Fruit fly (Drosophila melanogaster): ENCODE data around the gene CG10621.

CG10621 gene

DNA sequence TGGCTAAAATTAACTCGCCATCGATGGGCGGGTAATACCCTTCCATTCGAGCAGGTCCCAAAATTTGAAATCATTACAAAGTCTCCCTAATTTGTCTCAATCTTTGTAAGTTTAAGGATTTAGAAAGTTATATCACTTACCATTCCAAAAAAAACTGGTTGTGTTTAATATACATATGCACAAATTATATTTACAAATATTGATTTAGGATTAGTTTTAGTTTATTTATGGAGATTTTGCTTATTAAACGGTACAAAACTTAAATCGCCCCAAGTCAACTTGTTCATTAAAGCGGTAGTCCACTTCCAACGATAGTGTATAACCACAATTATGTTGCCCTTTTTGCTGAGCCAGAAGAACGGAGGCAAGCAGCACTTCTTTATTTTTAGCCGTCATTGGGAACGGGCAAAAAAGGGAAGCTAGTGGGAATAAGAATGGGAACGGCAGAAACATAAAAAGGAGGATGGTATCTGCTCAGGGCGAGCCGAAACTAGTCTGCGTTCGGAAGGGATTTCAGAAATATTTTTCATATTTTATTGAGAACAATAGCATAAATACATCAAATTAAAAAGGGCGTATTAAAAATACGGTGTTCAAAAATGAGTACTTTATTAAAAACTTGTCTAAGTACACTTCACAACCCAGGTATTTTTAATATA is 6.0 kb downstream of the CG10621 start (continued):
- peak; percentile 83 for TF ChIP-seq HLH106 (tag; optimal IDR thresholded peaks at IDR 0.05)
- peak; percentile 27 for TF ChIP-seq Jra (GFP tag; optimal IDR thresholded peaks at IDR 0.05)
- peak; percentile 56 for TF ChIP-seq dmrt93B (GFP tag; optimal IDR thresholded peaks at IDR 0.05)
- peak; percentile 85 for TF ChIP-seq h (GFP tag; optimal IDR thresholded peaks at IDR 0.05)
- no peak for TF ChIP-seq tai (GFP tag; optimal IDR thresholded peaks at IDR 0.05)
- TF ChIP-seq pan (optimal IDR thresholded peaks at IDR 0.05), result no peak
- no peak for TF ChIP-seq Abd-B (GFP tag; optimal IDR thresholded peaks at IDR 0.05)
- TF ChIP-seq Dfd (GFP tag; optimal IDR thresholded peaks at IDR 0.05), result no peak
- no peak for TF ChIP-seq Myc (optimal IDR thresholded peaks at IDR 0.05)
- peak; percentile 84 for TF ChIP-seq br (GFP tag; optimal IDR thresholded peaks at IDR 0.05)
- no peak for TF ChIP-seq brk (GFP tag; optimal IDR thresholded peaks at IDR 0.05)
- TF ChIP-seq jim (GFP tag; optimal IDR thresholded peaks at IDR 0.05), result no peak
- no peak for TF ChIP-seq usp (GFP tag; optimal IDR thresholded peaks at IDR 0.05)
- no peak for TF ChIP-seq Vsx2 (GFP tag; optimal IDR thresholded peaks at IDR 0.05; ENCODE audit: partially characterized antibody)
- TF ChIP-seq rgr (GFP tag; optimal IDR thresholded peaks at IDR 0.05), result peak; percentile 68
- peak; percentile 83 for TF ChIP-seq Sp1 (GFP tag; optimal IDR thresholded peaks at IDR 0.05)

DNA sequence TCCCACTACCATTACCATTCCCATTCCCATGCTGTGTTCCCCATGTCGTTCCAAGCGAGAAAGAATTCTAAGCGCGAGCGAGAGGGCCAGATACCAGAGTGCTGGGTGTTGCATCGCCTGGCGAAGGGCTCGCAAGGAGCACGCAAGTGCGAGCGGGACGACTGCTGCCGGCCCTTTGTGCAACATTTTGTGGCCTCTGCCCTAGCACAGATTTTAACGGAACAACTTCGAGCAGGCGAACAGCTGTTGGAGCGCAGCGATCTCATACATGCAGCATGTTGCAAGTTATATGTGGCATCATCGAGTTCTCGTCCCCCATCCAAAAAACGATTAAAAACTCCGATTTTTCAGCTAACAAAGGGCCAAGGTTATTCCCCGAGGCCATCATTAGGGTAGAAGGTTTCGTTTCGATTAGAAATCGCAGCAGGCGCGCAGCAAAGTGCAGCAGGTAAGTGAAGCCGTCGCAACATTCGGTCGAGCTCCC is 6.7 kb downstream of the CG10621 start:
- no peak for TF ChIP-seq N (GFP tag; optimal IDR thresholded peaks at IDR 0.05)
- TF ChIP-seq Hr78 (GFP tag; optimal IDR thresholded peaks at IDR 0.05), result no peak
- no peak for TF ChIP-seq jim (GFP tag; optimal IDR thresholded peaks at IDR 0.05)
- TF ChIP-seq CG32264 (GFP tag; optimal IDR thresholded peaks at IDR 0.05), result no peak
- peak; percentile 21 to 63 for TF ChIP-seq dl (GFP tag; optimal IDR thresholded peaks at IDR 0.05; ENCODE audit: insufficient read depth in 1 of 2, partially characterized antibody in 2 of 2)
- no peak for TF ChIP-seq Dfd (GFP tag; optimal IDR thresholded peaks at IDR 0.05)
- TF ChIP-seq pan (optimal IDR thresholded peaks at IDR 0.05), result no peak
- peak; percentile 83 for TF ChIP-seq Dif (GFP tag; optimal IDR thresholded peaks at IDR 0.05; ENCODE audit: partially characterized antibody)
- TF ChIP-seq psq (GFP tag; optimal IDR thresholded peaks at IDR 0.05), result no peak
- no peak for TF ChIP-seq Rel (GFP tag; optimal IDR thresholded peaks at IDR 0.05)
- peak; percentile 93 for TF ChIP-seq Rel (tag; optimal IDR thresholded peaks at IDR 0.05)
- TF ChIP-seq fru (GFP tag; optimal IDR thresholded peaks at IDR 0.05), result peak; percentile 84
- TF ChIP-seq br (GFP tag; optimal IDR thresholded peaks at IDR 0.05), result no peak

DNA sequence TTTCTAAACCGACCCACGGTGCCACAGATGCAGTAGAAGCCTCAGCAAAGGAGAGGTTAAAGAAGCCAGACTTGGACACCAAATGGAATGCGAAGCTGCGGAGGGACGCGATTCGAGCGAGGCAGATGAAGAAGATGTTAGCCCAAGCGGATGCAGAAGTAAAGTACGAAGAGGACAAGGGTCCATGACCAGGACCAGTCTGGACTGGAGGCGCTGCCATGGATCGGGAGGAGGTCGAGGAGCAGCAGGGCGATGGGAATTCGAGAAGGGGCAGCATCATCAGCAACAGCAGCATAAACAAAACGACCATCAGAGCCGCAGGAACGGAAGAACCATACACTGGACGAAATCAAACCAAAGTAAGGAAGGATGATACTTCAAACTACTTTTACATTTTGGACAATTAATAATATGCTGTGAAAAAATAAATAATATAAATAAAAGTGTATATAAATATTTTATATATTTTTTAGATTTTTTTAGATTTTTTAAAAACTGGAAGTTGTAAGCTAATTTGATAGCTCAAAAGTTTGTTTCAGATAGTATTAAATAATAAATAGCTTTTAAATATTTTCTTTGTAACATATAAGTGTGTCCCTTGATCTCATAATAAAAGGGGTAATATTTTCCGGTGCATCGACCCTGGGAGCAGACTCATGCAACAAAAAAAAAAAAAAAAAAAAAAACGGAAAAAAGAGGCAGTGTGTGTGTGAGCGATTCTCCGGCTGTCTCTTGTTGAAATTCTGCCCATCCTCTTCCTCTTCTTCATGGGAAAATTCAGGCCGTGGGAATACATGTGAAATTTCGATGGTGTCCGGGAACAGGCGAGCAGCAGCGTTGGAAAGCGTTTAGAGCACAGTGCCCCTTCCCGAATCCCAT is 7.4 kb downstream of the CG10621 start:
- TF ChIP-seq HLH106 (tag; optimal IDR thresholded peaks at IDR 0.05) (peak; percentile 90), Vsx2 (GFP tag; optimal IDR thresholded peaks at IDR 0.05; ENCODE audit: partially characterized antibody) (peak; percentile 52), GATAd (GFP tag; optimal IDR thresholded peaks at IDR 0.05) (no peak), Sp1 (GFP tag; optimal IDR thresholded peaks at IDR 0.05) (peak; percentile 94), Abd-B (GFP tag; optimal IDR thresholded peaks at IDR 0.05) (no peak), Hnf4 (GFP tag; optimal IDR thresholded peaks at IDR 0.05) (peak; percentile 35), usp (GFP tag; optimal IDR thresholded peaks at IDR 0.05) (no peak), dsf (GFP tag; optimal IDR thresholded peaks at IDR 0.05; ENCODE audit: borderline replicate concordance) (no peak), psq (GFP tag; optimal IDR thresholded peaks at IDR 0.05) (peak; percentile 88), woc (GFP tag; optimal IDR thresholded peaks at IDR 0.05) (no peak), jim (GFP tag; optimal IDR thresholded peaks at IDR 0.05) (peak; percentile 30), Jra (GFP tag; optimal IDR thresholded peaks at IDR 0.05) (no peak), br (GFP tag; optimal IDR thresholded peaks at IDR 0.05) (peak; percentile 10), OdsH (GFP tag; optimal IDR thresholded peaks at IDR 0.05) (peak; percentile 73), Hr78 (GFP tag; optimal IDR thresholded peaks at IDR 0.05) (no peak), ey (GFP tag; optimal IDR thresholded peaks at IDR 0.05) (no peak), lola (GFP tag; optimal IDR thresholded peaks at IDR 0.05) (no peak), Myc (optimal IDR thresholded peaks at IDR 0.05) (no peak), Mio (GFP tag; optimal IDR thresholded peaks at IDR 0.05) (no peak), CG9705 (GFP tag; optimal IDR thresholded peaks at IDR 0.05) (peak; percentile 3), foxo (GFP tag; optimal IDR thresholded peaks at IDR 0.05) (peak in 1 of 2 experiments; percentile 79), Hr83 (GFP tag; optimal IDR thresholded peaks at IDR 0.05; ENCODE audit: poor library complexity, severe bottlenecking) (peak; percentile 65), dl (GFP tag; optimal IDR thresholded peaks at IDR 0.05; ENCODE audit: insufficient read depth in 1 of 2, partially characterized antibody in 2 of 2) (peak; percentile 53 to 76), brk (GFP tag; optimal IDR thresholded peaks at IDR 0.05) (peak; percentile 57), dmrt93B (GFP tag; optimal IDR thresholded peaks at IDR 0.05) (peak; percentile 56), fru (GFP tag; optimal IDR thresholded peaks at IDR 0.05) (no peak), h (GFP tag; optimal IDR thresholded peaks at IDR 0.05) (peak; percentile 44), Rel (GFP tag; optimal IDR thresholded peaks at IDR 0.05) (no peak), Rel (tag; optimal IDR thresholded peaks at IDR 0.05) (peak; percentile 24), Dif (GFP tag; optimal IDR thresholded peaks at IDR 0.05; ENCODE audit: partially characterized antibody) (peak; percentile 66), pan (optimal IDR thresholded peaks at IDR 0.05) (no peak), rgr (GFP tag; optimal IDR thresholded peaks at IDR 0.05) (peak; percentile 72)
